Worm (Caenorhabditis elegans) whole organism, late embryonic: ENCODE measurements around the gene F18A11.5.

ENCODE experiments used
- ama-1 ChIP-seq: fragments of 150-350 bp; optimal IDR thresholded peaks from 2 replicates; lab custom pipeline; 2014
- ceh-14 ChIP-seq: sonication (generic microtip); optimal IDR thresholded peaks from 2 replicates; lab custom pipeline; 2016; ENCODE audit warnings: missing genotype, missing genetic modification characterization, missing compliant biosample characterization
- ceh-24 ChIP-seq: sonication (generic microtip); optimal IDR thresholded peaks from 2 replicates; lab custom pipeline; 2016; ENCODE audit warnings: mild to moderate bottlenecking, missing genetic modification characterization, missing compliant biosample characterization
- ceh-31 ChIP-seq: sonication (generic microtip); optimal IDR thresholded peaks from 2 replicates; lab custom pipeline; 2016; ENCODE audit warnings: missing genetic modification characterization, missing compliant biosample characterization
- che-1 ChIP-seq: sonication (generic microtip); optimal IDR thresholded peaks from 2 replicates; lab custom pipeline; 2016; ENCODE audit warnings: mild to moderate bottlenecking, missing genetic modification characterization, missing compliant biosample characterization
- dmd-4 ChIP-seq: sonication (generic microtip); optimal IDR thresholded peaks from 2 replicates; lab custom pipeline; 2016; ENCODE audit warnings: borderline replicate concordance, missing genetic modification characterization, missing compliant biosample characterization
- ets-4 ChIP-seq: sonication (generic microtip); optimal IDR thresholded peaks from 2 replicates; lab custom pipeline; 2016; ENCODE audit warnings: missing genetic modification characterization, missing compliant biosample characterization
- fkh-10 ChIP-seq: fragments of 150-350 bp; optimal IDR thresholded peaks from 2 replicates; lab custom pipeline; 2014; ENCODE audit warnings: missing biosample characterization, missing genetic modification reagents, missing genetic modification characterization
- fkh-6 ChIP-seq: sonication (generic microtip); optimal IDR thresholded peaks from 2 replicates; lab custom pipeline; 2016; ENCODE audit warnings: missing genetic modification characterization, missing compliant biosample characterization
- lim-6 ChIP-seq: sonication (generic microtip); optimal IDR thresholded peaks from 2 replicates; lab custom pipeline; 2016; ENCODE audit warnings: missing genetic modification characterization, missing compliant biosample characterization
- pqm-1 ChIP-seq: sonication (generic microtip); optimal IDR thresholded peaks from 2 replicates; lab custom pipeline; 2016; ENCODE audit warnings: missing genetic modification characterization, missing compliant biosample characterization
- sdc-2 ChIP-seq: sonication (generic microtip); optimal IDR thresholded peaks from 2 replicates; lab custom pipeline; 2016; ENCODE audit warnings: missing genotype, missing genetic modification characterization, missing compliant biosample characterization
- ttx-3 ChIP-seq: sonication (generic microtip); optimal IDR thresholded peaks from 2 replicates; lab custom pipeline; 2016; ENCODE audit warnings: missing genetic modification reagents, missing genetic modification characterization, missing compliant biosample characterization
- unc-55 ChIP-seq: sonication (generic microtip); optimal IDR thresholded peaks from 2 replicates; lab custom pipeline; 2017; ENCODE audit warnings: missing biosample characterization, missing genetic modification reagents, missing genetic modification characterization

ce11 chrII:12966274-12966673 is 47.8 kb downstream of the F18A11.5 start:
- no peak for TF ChIP-seq ttx-3
- TF ChIP-seq ceh-14 (tag; lab: Kevin White, UChicago) = no peak
- TF ChIP-seq ceh-31 (tag; lab: Kevin White, UChicago) = no peak
- TF ChIP-seq ama-1 (lab: Kevin White, UChicago) = no peak
- no peak for TF ChIP-seq unc-55 (GFP tag; lab: Kevin White, UChicago)
- TF ChIP-seq fkh-6 (tag; lab: Kevin White, UChicago) = no peak
- no peak for TF ChIP-seq che-1 (tag; lab: Kevin White, UChicago)
- no peak for TF ChIP-seq pqm-1 (tag; lab: Kevin White, UChicago)
- TF ChIP-seq dmd-4 = no peak
- TF ChIP-seq fkh-10 (GFP tag; lab: Kevin White, UChicago) = no peak
- no peak for TF ChIP-seq ceh-24 (tag; lab: Kevin White, UChicago)
- no peak for TF ChIP-seq sdc-2 (tag; lab: Kevin White, UChicago)
- no peak for TF ChIP-seq lim-6 (tag; lab: Kevin White, UChicago)
- TF ChIP-seq ets-4 (tag; lab: Kevin White, UChicago) = no peak
